Fruit fly (Drosophila melanogaster) whole organism, pupa: ENCODE data around the gene CG46439.

ENCODE experiments used
- CG10348 ChIP-seq: fragments of 200-800 bp; sonication (Bioruptor generic); IDR thresholded peaks from 2 replicates; pipeline ENCODE4 v1.3.6; 2022; ENCODE audit warnings: missing biosample characterization, missing genetic modification characterization
- CG12605 ChIP-seq: fragments of 200-800 bp; sonication (Bioruptor generic); IDR thresholded peaks from 2 replicates; pipeline ENCODE4 v1.3.6; 2022; ENCODE audit warnings: missing biosample characterization, missing genetic modification characterization
- CG17806 ChIP-seq: fragments of 200-800 bp; sonication (Bioruptor generic); optimal IDR thresholded peaks from 2 replicates; lab custom pipeline; 2018; ENCODE audit warnings: missing biosample characterization, mild to moderate bottlenecking, missing genetic modification characterization, moderate library complexity
- CG34367 ChIP-seq: fragments of 200-800 bp; sonication (Bioruptor generic); optimal IDR thresholded peaks from 2 replicates; lab custom pipeline; 2018; ENCODE audit warnings: missing biosample characterization, mild to moderate bottlenecking, missing genetic modification characterization
- CG4496 ChIP-seq: fragments of 200-800 bp; sonication (Bioruptor generic); IDR thresholded peaks from 3 replicates; pipeline ENCODE4 v1.3.6; 2022; ENCODE audit warnings: missing biosample characterization, missing genetic modification characterization
- CG8301 ChIP-seq: fragments of 200-800 bp; sonication (Bioruptor generic); optimal IDR thresholded peaks from 2 replicates; lab custom pipeline; 2018; ENCODE audit warnings: missing biosample characterization, mild to moderate bottlenecking, missing genetic modification characterization
- CG9948 ChIP-seq: fragments of 200-800 bp; sonication (Bioruptor generic); optimal IDR thresholded peaks from 2 replicates; lab custom pipeline; 2018; ENCODE audit warnings: missing biosample characterization, mild to moderate bottlenecking, missing genetic modification characterization, moderate library complexity
- EcR ChIP-seq: fragments of 200-800 bp; sonication (Bioruptor generic); optimal IDR thresholded peaks from 3 replicates; lab custom pipeline; 2019; ENCODE audit warnings: missing biosample characterization, missing genetic modification characterization, mild to moderate bottlenecking, moderate library complexity, missing genetic modification reagents
- Ets98B ChIP-seq: fragments of 200-800 bp; sonication (Bioruptor generic); IDR thresholded peaks from 2 replicates; pipeline ENCODE4 v1.3.6; 2022; ENCODE audit warnings: missing biosample characterization, missing genetic modification characterization
- Pif1A ChIP-seq: fragments of 200-800 bp; sonication (Bioruptor generic); optimal IDR thresholded peaks from 3 replicates; lab custom pipeline; 2016; ENCODE audit warnings: missing biosample characterization, missing genetic modification characterization
- Pif1B ChIP-seq: fragments of 200-800 bp; sonication (Bioruptor generic); optimal IDR thresholded peaks from 3 replicates; lab custom pipeline; 2016; ENCODE audit warnings: missing biosample characterization, missing genetic modification characterization
- fd96Ca ChIP-seq: fragments of 200-800 bp; sonication (Bioruptor generic); IDR thresholded peaks from 3 replicates; pipeline ENCODE4 v1.3.6; 2022; ENCODE audit warnings: missing biosample characterization, missing genetic modification characterization
- rn ChIP-seq: fragments of 200-800 bp; sonication (Bioruptor generic); IDR thresholded peaks from 2 replicates; pipeline ENCODE4 v1.3.6; 2022; ENCODE audit warnings: missing biosample characterization, missing genetic modification characterization

DNA sequence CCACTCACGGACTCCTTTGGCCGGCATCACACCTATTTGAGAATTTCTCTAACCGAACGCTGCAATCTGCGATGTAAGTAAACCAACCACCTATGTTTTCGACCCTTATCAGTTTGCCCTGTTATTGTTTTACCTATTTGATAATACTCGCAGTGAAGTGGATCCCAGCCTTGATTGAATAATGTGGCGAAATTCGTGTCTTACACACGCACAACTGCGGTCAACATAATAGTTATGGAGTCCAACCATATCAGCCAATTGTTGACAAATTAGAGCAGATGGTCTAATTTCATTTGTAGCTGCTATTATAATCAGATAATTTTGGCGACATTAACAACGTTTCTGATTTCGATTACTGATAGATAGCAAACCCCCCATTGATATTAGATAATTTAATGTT is 25.0 kb downstream of the CG46439 start:
- TF ChIP-seq EcR (GFP tag; lab: Kevin White, UChicago) (no peak), Ets98B (GFP tag; lab: Robert Waterston, UW) (no peak), Pif1A (GFP tag; lab: Kevin White, UChicago) (no peak), CG9948 (tag; lab: Kevin White, UChicago) (no peak), CG8301 (tag; lab: Kevin White, UChicago) (no peak), Pif1B (no peak), CG10348 (GFP tag; lab: Robert Waterston, UW) (no peak), CG17806 (tag; lab: Kevin White, UChicago) (no peak), CG12605 (GFP tag; lab: Robert Waterston, UW) (no peak), rn (no peak), fd96Ca (GFP tag; lab: Robert Waterston, UW) (no peak), CG34367 (tag; lab: Kevin White, UChicago) (no peak), CG4496 (no peak)
